Fruit fly (Drosophila melanogaster) whole organism, embryonic: ENCODE results near the gene Elp3.

Experiments used
- ATbp ChIP-seq: fragments of 200-800 bp; sonication (Bioruptor generic); optimal IDR thresholded peaks from 2 replicates; lab custom pipeline; 2017; ENCODE audit warnings: missing biosample characterization, mild to moderate bottlenecking, missing genetic modification characterization, missing genetic modification reagents
- Bteb2 ChIP-seq: fragments of 200-800 bp; sonication (Bioruptor generic); optimal IDR thresholded peaks from 2 replicates; lab custom pipeline; 2016; ENCODE audit warnings: missing biosample characterization, missing genetic modification characterization
- C15 ChIP-seq: fragments of 200-800 bp; sonication (Bioruptor generic); IDR thresholded peaks from 3 replicates; pipeline ENCODE4 v1.3.6; 2022; ENCODE audit warnings: missing biosample characterization, missing genetic modification characterization
- CG10462 ChIP-seq: fragments of 200-800 bp; sonication (Bioruptor generic); optimal IDR thresholded peaks from 2 replicates; lab custom pipeline; 2016; ENCODE audit warnings: missing biosample characterization, missing genetic modification characterization
- CG11456 ChIP-seq: fragments of 200-800 bp; sonication (Bioruptor generic); IDR thresholded peaks from 3 replicates; pipeline ENCODE4 v1.3.6; 2022; ENCODE audit warnings: missing biosample characterization, missing genetic modification characterization
- CG14441 ChIP-seq: fragments of 200-800 bp; sonication (Bioruptor generic); IDR thresholded peaks from 2 replicates; pipeline ENCODE4 v1.3.6; 2022; ENCODE audit warnings: missing biosample characterization, missing genetic modification characterization
- CG17829 ChIP-seq: fragments of 200-800 bp; optimal IDR thresholded peaks from 2 replicates; lab custom pipeline; 2019; ENCODE audit warnings: missing biosample characterization, mild to moderate bottlenecking, missing genetic modification characterization, moderate library complexity
- CG18011 ChIP-seq: fragments of 200-800 bp; sonication (Bioruptor generic); optimal IDR thresholded peaks from 2 replicates; lab custom pipeline; 2017; ENCODE audit warnings: missing biosample characterization, missing genetic modification characterization, mild to moderate bottlenecking, moderate library complexity, missing genotype
- CG1832 ChIP-seq: fragments of 200-800 bp; sonication (Bioruptor generic); optimal IDR thresholded peaks from 2 replicates; lab custom pipeline; 2017; ENCODE audit warnings: missing biosample characterization, mild to moderate bottlenecking, missing genetic modification characterization, inconsistent platforms
- CG2678 ChIP-seq: fragments of 200-800 bp; sonication (Bioruptor generic); optimal IDR thresholded peaks from 3 replicates; lab custom pipeline; 2019; ENCODE audit warnings: missing biosample characterization, mild to moderate bottlenecking, missing genetic modification characterization, moderate library complexity
- CG3407 ChIP-seq: fragments of 200-800 bp; sonication (Bioruptor generic); optimal IDR thresholded peaks from 2 replicates; lab custom pipeline; 2018; ENCODE audit warnings: missing biosample characterization, mild to moderate bottlenecking, missing genetic modification characterization
- CG3995 ChIP-seq: fragments of 200-800 bp; sonication (Bioruptor generic); optimal IDR thresholded peaks from 3 replicates; lab custom pipeline; 2016; ENCODE audit warnings: missing biosample characterization, missing genetic modification characterization
- CG4730 ChIP-seq: fragments of 200-800 bp; sonication (Bioruptor generic); IDR thresholded peaks from 2 replicates; pipeline ENCODE4 v1.3.6; 2022; ENCODE audit warnings: missing biosample characterization, missing genetic modification characterization
- CG4820 ChIP-seq: fragments of 200-800 bp; sonication (Bioruptor generic); optimal IDR thresholded peaks from 3 replicates; lab custom pipeline; 2016; ENCODE audit warnings: missing biosample characterization, missing genetic modification characterization
- CG5245 ChIP-seq: fragments of 200-800 bp; sonication (Bioruptor generic); optimal IDR thresholded peaks from 3 replicates; lab custom pipeline; 2016; ENCODE audit warnings: missing biosample characterization, missing genetic modification characterization
- CG6254 ChIP-seq: fragments of 200-800 bp; sonication (Bioruptor generic); optimal IDR thresholded peaks from 3 replicates; lab custom pipeline; 2017; ENCODE audit warnings: mild to moderate bottlenecking, missing biosample characterization, missing genetic modification reagents, missing genetic modification characterization
- CG6683 ChIP-seq: fragments of 200-800 bp; sonication (Bioruptor generic); optimal IDR thresholded peaks from 2 replicates; lab custom pipeline; 2017; ENCODE audit warnings: missing biosample characterization, mild to moderate bottlenecking, missing genetic modification characterization, missing genetic modification reagents
- CG7556 ChIP-seq: fragments of 200-800 bp; sonication (Bioruptor generic); optimal IDR thresholded peaks from 2 replicates; lab custom pipeline; 2017; ENCODE audit warnings: missing biosample characterization, mild to moderate bottlenecking, missing genetic modification characterization
- CG7839 ChIP-seq: fragments of 200-800 bp; sonication (Bioruptor generic); optimal IDR thresholded peaks from 3 replicates; lab custom pipeline; 2018; ENCODE audit warnings: missing biosample characterization, mild to moderate bottlenecking, missing genetic modification characterization, moderate library complexity
- CHES-1-like ChIP-seq: fragments of 200-800 bp; sonication (Bioruptor generic); optimal IDR thresholded peaks from 2 replicates; lab custom pipeline; 2016; ENCODE audit warnings: missing biosample characterization, missing genetic modification characterization
- Gsc ChIP-seq: fragments of 200-800 bp; sonication (Bioruptor generic); IDR thresholded peaks from 2 replicates; pipeline ENCODE4 v1.3.6; 2022; ENCODE audit warnings: missing biosample characterization, missing genetic modification characterization
- H2.0 ChIP-seq: fragments of 200-800 bp; sonication (Bioruptor generic); IDR thresholded peaks from 2 replicates; pipeline ENCODE4 v1.3.6; 2022; ENCODE audit warnings: missing biosample characterization, missing genetic modification characterization
- HLH54F ChIP-seq: fragments of 200-800 bp; sonication (Bioruptor generic); optimal IDR thresholded peaks from 3 replicates; lab custom pipeline; 2016; ENCODE audit warnings: missing biosample characterization, missing genetic modification characterization
- HLHmδ ChIP-seq: fragments of 200-800 bp; sonication (Bioruptor generic); optimal IDR thresholded peaks from 2 replicates; lab custom pipeline; 2018; ENCODE audit warnings: missing biosample characterization, mild to moderate bottlenecking, missing genetic modification characterization, moderate library complexity
- Hr3 ChIP-seq: fragments of 200-800 bp; sonication (Bioruptor generic); optimal IDR thresholded peaks from 3 replicates; lab custom pipeline; 2016; ENCODE audit warnings: missing biosample characterization, missing genetic modification characterization
- Hr51 ChIP-seq, 2 experiments: fragments of 200-800 bp; sonication (Bioruptor generic); optimal IDR thresholded peaks; 2 replicates in 1 of 2; 3 replicates in 1 of 2; lab custom pipeline; 2016 to 2018; ENCODE audit warnings: missing biosample characterization in 2 of 2, missing genetic modification characterization in 2 of 2, mild to moderate bottlenecking in 1 of 2, moderate library complexity in 1 of 2
- Lpt ChIP-seq: fragments of >200 bp; optimal IDR thresholded peaks from 2 replicates; lab custom pipeline; 2018; ENCODE audit warnings: missing biosample characterization, missing genetic modification characterization
- Med ChIP-seq: fragments of 200-800 bp; sonication (Bioruptor generic); peaks from one replicate; lab custom pipeline; 2016; ENCODE audit warnings: missing biosample characterization, missing genetic modification characterization, mild to moderate bottlenecking, inconsistent platforms, moderate library complexity
- Ravus ChIP-seq: fragments of 200-800 bp; sonication (Bioruptor generic); IDR thresholded peaks from 2 replicates; pipeline ENCODE4 v1.3.6; 2022; ENCODE audit warnings: missing biosample characterization, missing genetic modification characterization
- Scr ChIP-seq: fragments of 200-800 bp; sonication (Bioruptor generic); IDR thresholded peaks from 2 replicates; pipeline ENCODE4 v1.3.6; 2022; ENCODE audit warnings: missing biosample characterization, missing genetic modification characterization; ENCODE audit not compliant: partially characterized antibody
- Sry-β ChIP-seq: fragments of 200-800 bp; sonication (Bioruptor generic); optimal IDR thresholded peaks from 2 replicates; lab custom pipeline; 2018; ENCODE audit warnings: missing biosample characterization, mild to moderate bottlenecking, missing genetic modification characterization, moderate library complexity
- ase ChIP-seq: fragments of 200-800 bp; sonication (Bioruptor generic); IDR thresholded peaks from 3 replicates; pipeline ENCODE4 v1.3.6; 2022; ENCODE audit warnings: missing biosample characterization, missing genetic modification characterization
- da ChIP-seq: fragments of 200-800 bp; sonication (Bioruptor generic); optimal IDR thresholded peaks from 2 replicates; lab custom pipeline; 2016; ENCODE audit warnings: missing biosample characterization, missing genetic modification characterization
- dpn ChIP-seq, 2 experiments: fragments of 200-800 bp; sonication (Bioruptor generic); optimal IDR thresholded peaks; 3 replicates each; lab custom pipeline; 2016; ENCODE audit warnings: missing biosample characterization in 2 of 2, missing genetic modification characterization in 2 of 2
- fd102C ChIP-seq: fragments of 200-800 bp; sonication (Bioruptor generic); optimal IDR thresholded peaks from 2 replicates; lab custom pipeline; 2018; ENCODE audit warnings: missing biosample characterization, mild to moderate bottlenecking, missing genetic modification characterization, moderate library complexity
- fu2 ChIP-seq: fragments of 200-800 bp; sonication (Bioruptor generic); optimal IDR thresholded peaks from 2 replicates; lab custom pipeline; 2016; ENCODE audit warnings: missing biosample characterization, missing genetic modification characterization
- gro ChIP-seq: fragments of 200-800 bp; sonication (Bioruptor generic); optimal IDR thresholded peaks from 2 replicates; lab custom pipeline; 2016; ENCODE audit warnings: missing biosample characterization, missing genetic modification characterization
- luna ChIP-seq: fragments of 200-800 bp; sonication (Bioruptor generic); optimal IDR thresholded peaks from 2 replicates; lab custom pipeline; 2016; ENCODE audit warnings: missing biosample characterization, missing genetic modification characterization
- mam ChIP-seq: fragments of 200-800 bp; sonication (Bioruptor generic); optimal IDR thresholded peaks from 3 replicates; lab custom pipeline; 2016; ENCODE audit warnings: missing biosample characterization, missing genetic modification characterization
- onecut ChIP-seq: fragments of 200-800 bp; sonication (Bioruptor generic); IDR thresholded peaks from 2 replicates; pipeline ENCODE4 v1.3.6; 2022; ENCODE audit warnings: missing biosample characterization, missing genetic modification characterization
- peb ChIP-seq: fragments of 200-800 bp; sonication (Bioruptor generic); IDR thresholded peaks from 2 replicates; pipeline ENCODE4 v1.3.6; 2022; ENCODE audit warnings: missing biosample characterization, missing genetic modification characterization
- salm ChIP-seq: fragments of 200-800 bp; sonication (Bioruptor generic); optimal IDR thresholded peaks from 2 replicates; lab custom pipeline; 2018; ENCODE audit warnings: missing biosample characterization, mild to moderate bottlenecking, missing genetic modification characterization
- so ChIP-seq: fragments of 200-800 bp; sonication (Bioruptor generic); IDR thresholded peaks from 3 replicates; pipeline ENCODE4 v1.3.6; 2022; ENCODE audit warnings: missing biosample characterization, missing genetic modification characterization
- stc ChIP-seq: fragments of 200-800 bp; sonication (Bioruptor generic); IDR thresholded peaks from 2 replicates; pipeline ENCODE4 v1.3.6; 2022; ENCODE audit warnings: missing biosample characterization, missing genetic modification characterization
- tap ChIP-seq: fragments of 200-800 bp; optimal IDR thresholded peaks from 3 replicates; lab custom pipeline; 2019; ENCODE audit warnings: missing biosample characterization, mild to moderate bottlenecking, missing genetic modification characterization, moderate library complexity
- wek ChIP-seq: fragments of 200-800 bp; sonication (Bioruptor generic); optimal IDR thresholded peaks from 3 replicates; lab custom pipeline; 2018; ENCODE audit warnings: missing biosample characterization, mild to moderate bottlenecking, missing genetic modification characterization, moderate library complexity
- yki ChIP-seq: fragments of >200 bp; optimal IDR thresholded peaks from 3 replicates; lab custom pipeline; 2018
- zfh2 ChIP-seq: fragments of 200-800 bp; sonication (Bioruptor generic); optimal IDR thresholded peaks from 2 replicates; lab custom pipeline; 2016; ENCODE audit warnings: missing biosample characterization, missing genetic modification characterization

Elp3 gene

DNA sequence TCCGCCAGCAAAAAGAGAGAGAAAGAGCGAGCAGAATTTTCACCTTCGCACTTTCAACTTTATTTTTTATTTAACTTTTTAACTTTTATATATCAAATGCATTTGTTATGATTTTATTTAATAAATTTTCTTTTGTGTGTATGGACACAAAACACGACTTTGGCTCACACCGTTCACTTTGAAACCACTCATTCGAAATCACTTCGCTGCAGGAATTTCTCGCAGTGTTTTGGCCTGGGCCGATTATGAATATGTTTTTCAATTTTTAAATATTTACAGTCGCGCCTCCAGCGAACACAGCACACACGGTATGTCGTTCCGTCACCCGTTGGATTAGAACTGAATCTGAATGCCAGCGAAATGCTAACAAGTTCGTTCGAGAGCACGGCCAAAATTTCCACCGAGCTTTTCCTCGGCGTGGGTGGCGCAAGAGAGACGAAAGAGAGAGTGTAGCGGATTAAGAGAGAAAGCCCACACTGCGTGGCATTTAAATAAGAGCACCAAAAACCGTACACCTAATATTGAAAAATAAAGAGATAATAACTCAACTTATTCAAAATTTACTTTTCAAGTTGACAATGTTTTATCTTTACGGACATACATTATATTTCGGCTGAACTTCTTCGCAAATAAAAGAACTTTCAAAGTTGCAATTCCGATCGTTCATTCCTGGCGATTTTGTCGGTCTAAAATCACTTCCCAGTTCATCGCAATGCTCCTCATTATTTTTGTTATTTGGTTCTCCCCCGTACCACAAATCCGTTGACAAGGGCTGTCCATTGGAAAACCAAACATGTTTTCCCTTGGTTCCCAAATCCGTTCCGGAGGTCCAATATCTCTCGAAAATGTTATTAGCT lies 3.4 kb upstream of the Elp3 start, which contains the start of gene CG15431 (continued):
- TF ChIP-seq so (GFP tag; lab: Robert Waterston, UW) (0 out of 3 replicates have a peak, but pooled peaks have one; percentile 22), CG3995 (GFP tag; lab: Kevin White, UChicago) (no peak), CG1832 (GFP tag; lab: Kevin White, UChicago) (no peak), fu2 (GFP tag; lab: Kevin White, UChicago) (no peak), HLHmδ (GFP tag; lab: Kevin White, UChicago) (no peak), CG3407 (no peak), Scr (GFP tag; lab: Robert Waterston, UW) (no peak), Bteb2 (GFP tag; lab: Kevin White, UChicago) (peak; percentile 29), CG4820 (GFP tag; lab: Kevin White, UChicago) (peak; percentile 25), Gsc (no peak), mam (GFP tag; lab: Kevin White, UChicago) (peak; percentile 44), gro (GFP tag; lab: Kevin White, UChicago) (peak; percentile 42), CG7839 (tag; lab: Kevin White, UChicago) (peak; percentile 61), tap (tag; lab: Kevin White, UChicago) (peak; percentile 24), zfh2 (GFP tag; lab: Kevin White, UChicago) (peak; percentile 35), CG6254 (GFP tag; lab: Kevin White, UChicago) (peak; percentile 8), wek (no peak), luna (GFP tag; lab: Kevin White, UChicago) (no peak), fd102C (no peak), HLH54F (GFP tag; lab: Kevin White, UChicago) (peak; percentile 46), CG7556 (GFP tag; lab: Kevin White, UChicago) (peak; percentile 79), dpn (GFP tag; optimal IDR thresholded peaks at IDR 0.05; lab: Kevin White, UChicago) (peak; percentile 47), Hr51 (GFP tag; optimal IDR thresholded peaks at IDR 0.05; lab: Kevin White, UChicago) (peak; percentile 52 to 62), C15 (peak; percentile 46; the same call in 1 of the 3 replicates), ATbp (GFP tag; lab: Kevin White, UChicago) (peak; percentile 67), CG4730 (no peak), Hr3 (GFP tag; lab: Kevin White, UChicago) (peak; percentile 16), CG18011 (GFP tag; lab: Kevin White, UChicago) (peak; percentile 25), salm (tag; lab: Kevin White, UChicago) (peak; percentile 32), CG6683 (peak; percentile 37), stc (GFP tag; lab: Robert Waterston, UW) (peak; percentile 31; the same call in 1 of the 2 replicates), yki (no peak), Ravus (GFP tag; lab: Robert Waterston, UW) (no peak), onecut (GFP tag; lab: Robert Waterston, UW) (peak; percentile 43), CG14441 (GFP tag; lab: Robert Waterston, UW) (peak; percentile 60), CG10462 (GFP tag; lab: Kevin White, UChicago) (no peak), Sry-β (GFP tag; lab: Kevin White, UChicago) (no peak), da (GFP tag; lab: Kevin White, UChicago) (no peak), CHES-1-like (GFP tag; lab: Kevin White, UChicago) (no peak), CG2678 (tag; lab: Kevin White, UChicago) (peak; percentile 69), Lpt (no peak), CG5245 (GFP tag; lab: Kevin White, UChicago) (peak; percentile 14), CG11456 (GFP tag; lab: Robert Waterston, UW) (peak; percentile 72), peb (GFP tag; lab: Robert Waterston, UW) (no peak), Med (peak; percentile 94), CG17829 (tag; lab: Kevin White, UChicago) (no peak), H2.0 (peak; percentile 57), ase (peak; percentile 52; the same call in 2 of the 3 replicates)
